Worm (Caenorhabditis elegans): ENCODE results near the gene fbxa-209.

ce11 chrV:15448865-15449264 is 22.0 kb upstream of the fbxa-209 start, which contains the start of gene T26H5.14:
- TF ChIP-seq hnd-1 (tag; optimal IDR thresholded peaks at IDR 0.05) (no peak), ama-1 (optimal IDR thresholded peaks at IDR 0.05) (no peak), flt-1 (GFP tag; IDR thresholded peaks at IDR 0.05) (no peak), scrt-1 (GFP tag; IDR thresholded peaks at IDR 0.05) (no peak), B0310.2 (tag; optimal IDR thresholded peaks at IDR 0.05) (no peak), F13C5.2 (tag; optimal IDR thresholded peaks at IDR 0.05) (no peak), tbx-11 (GFP tag; IDR thresholded peaks at IDR 0.05) (no peak), ceh-13 (GFP tag; optimal IDR thresholded peaks at IDR 0.05) (no peak), tra-4 (tag; optimal IDR thresholded peaks at IDR 0.05) (no peak)

Data from whole organism, early embryonic.